Worm (Caenorhabditis elegans) whole organism, young adult: Measurements from ENCODE around the gene mig-14.

ENCODE experiments used
- B0035.1 ChIP-seq: sonication (generic microtip); optimal IDR thresholded peaks from 2 replicates; lab custom pipeline; 2016; ENCODE audit warnings: missing genetic modification characterization, mild to moderate bottlenecking, missing compliant biosample characterization, missing genotype, missing genetic modification reagents
- B0261.1 ChIP-seq: sonication (generic microtip); optimal IDR thresholded peaks from 2 replicates; lab custom pipeline; 2016; ENCODE audit warnings: mild to moderate bottlenecking, missing genetic modification characterization, moderate library complexity, missing compliant biosample characterization
- B0336.3 ChIP-seq: fragments of 200-800 bp; sonication (Bioruptor generic); IDR thresholded peaks from 2 replicates; pipeline ENCODE4 v1.3.6; 2022; ENCODE audit warnings: missing genetic modification characterization, missing compliant biosample characterization
- C17E4.6 ChIP-seq: fragments of 200-800 bp; sonication (Bioruptor generic); IDR thresholded peaks from 2 replicates; pipeline ENCODE4 v1.3.6; 2022; ENCODE audit warnings: missing genetic modification reagents, missing genetic modification characterization, missing compliant biosample characterization
- D2030.7 ChIP-seq: fragments of 200-800 bp; sonication (Bioruptor generic); IDR thresholded peaks from 2 replicates; pipeline ENCODE4 v1.3.6; 2022; ENCODE audit warnings: missing genetic modification reagents, missing genetic modification characterization, missing compliant biosample characterization
- F57A8.1 ChIP-seq: fragments of 200-800 bp; sonication (Bioruptor generic); optimal IDR thresholded peaks from 2 replicates; lab custom pipeline; 2018; ENCODE audit warnings: mild to moderate bottlenecking, missing genetic modification characterization, moderate library complexity, missing compliant biosample characterization
- K11D2.4 ChIP-seq: fragments of 200-800 bp; sonication (Bioruptor generic); IDR thresholded peaks from 2 replicates; pipeline ENCODE4 v1.3.6; 2022; ENCODE audit warnings: missing genetic modification reagents, missing genetic modification characterization, missing compliant biosample characterization
- T07F8.4 ChIP-seq: sonication (generic microtip); optimal IDR thresholded peaks from 2 replicates; lab custom pipeline; 2016; ENCODE audit warnings: mild to moderate bottlenecking, missing genetic modification characterization, moderate library complexity, missing compliant biosample characterization
- Y67H2A.10 ChIP-seq: fragments of 200-800 bp; sonication (Bioruptor generic); conservative IDR thresholded peaks from 2 replicates; pipeline ENCODE4 v1.3.6; 2022; ENCODE audit warnings: missing genetic modification reagents, missing genetic modification characterization, missing compliant biosample characterization
- ama-1 ChIP-seq, 3 experiments: fragments of 150-350 bp in 1 of 3; sonication (generic microtip) in 2 of 3; optimal IDR thresholded peaks; 2 replicates each; lab custom pipeline; 2014 to 2018; ENCODE audit warnings: missing biosample characterization in 2 of 3, missing genetic modification characterization in 2 of 3, missing genetic modification reagents in 2 of 3
- aptf-2 ChIP-seq: fragments of 200-800 bp; sonication (Bioruptor generic); conservative IDR thresholded peaks from 2 replicates; pipeline ENCODE4 v1.3.6; 2022; ENCODE audit warnings: missing genetic modification reagents, missing genetic modification characterization, missing compliant biosample characterization
- aptf-3 ChIP-seq: fragments of 200-800 bp; sonication (Bioruptor generic); IDR thresholded peaks from 2 replicates; pipeline ENCODE4 v1.3.6; 2022; ENCODE audit warnings: missing genetic modification characterization, missing compliant biosample characterization
- attf-3 ChIP-seq: fragments of 200-800 bp; sonication (Bioruptor generic); conservative IDR thresholded peaks from 2 replicates; pipeline ENCODE4 v1.3.6; 2022; ENCODE audit warnings: missing genetic modification reagents, missing genetic modification characterization, missing compliant biosample characterization
- bed-1 ChIP-seq: fragments of 200-800 bp; sonication (Bioruptor generic); IDR thresholded peaks from 2 replicates; pipeline ENCODE4 v1.3.6; 2022; ENCODE audit warnings: missing genetic modification reagents, missing genetic modification characterization, missing compliant biosample characterization
- ccch-3 ChIP-seq: fragments of 200-800 bp; sonication (Bioruptor generic); optimal IDR thresholded peaks from 2 replicates; lab custom pipeline; 2018; ENCODE audit warnings: mild to moderate bottlenecking, missing genetic modification characterization, missing compliant biosample characterization
- cebp-1 ChIP-seq, 2 experiments: fragments of 200-800 bp in 1 of 2; sonication (Bioruptor generic) in 1 of 2; sonication (generic microtip) in 1 of 2; IDR thresholded peaks in 1 of 2; optimal IDR thresholded peaks in 1 of 2; 2 replicates each; pipeline versions ENCODE4 v1.3.6 to Lab custom; 2017 to 2022; ENCODE audit warnings: missing compliant biosample characterization in 2 of 2, missing genetic modification characterization in 2 of 2, mild to moderate bottlenecking in 1 of 2, missing genetic modification reagents in 1 of 2, moderate library complexity in 1 of 2
- ceh-100 ChIP-seq: fragments of 200-800 bp; sonication (Bioruptor generic); IDR thresholded peaks from 2 replicates; pipeline ENCODE4 v1.3.6; 2022; ENCODE audit warnings: missing genetic modification reagents, missing genetic modification characterization, missing compliant biosample characterization
- ceh-27 ChIP-seq: fragments of 200-800 bp; sonication (Bioruptor generic); optimal IDR thresholded peaks from 2 replicates; lab custom pipeline; 2018; ENCODE audit warnings: mild to moderate bottlenecking, missing genetic modification characterization, moderate library complexity, missing compliant biosample characterization
- ceh-79 ChIP-seq: sonication (generic microtip); optimal IDR thresholded peaks from 2 replicates; lab custom pipeline; 2017; ENCODE audit warnings: mild to moderate bottlenecking, missing genetic modification characterization, missing compliant biosample characterization
- ceh-91 ChIP-seq: fragments of 200-800 bp; sonication (Bioruptor generic); IDR thresholded peaks from 2 replicates; pipeline ENCODE4 v1.3.6; 2022; ENCODE audit warnings: missing genetic modification reagents, missing genetic modification characterization, missing compliant biosample characterization
- chd-7 ChIP-seq: sonication (generic microtip); optimal IDR thresholded peaks from 2 replicates; lab custom pipeline; 2016; ENCODE audit warnings: mild to moderate bottlenecking, missing genetic modification characterization, moderate library complexity, missing compliant biosample characterization
- dox-1 ChIP-seq: fragments of 200-800 bp; sonication (Bioruptor generic); IDR thresholded peaks from 2 replicates; pipeline ENCODE4 v1.3.6; 2022; ENCODE audit warnings: missing genetic modification reagents, missing genetic modification characterization, missing compliant biosample characterization
- dpl-1 ChIP-seq: fragments of 150-350 bp; optimal IDR thresholded peaks from 2 replicates; lab custom pipeline; 2014; ENCODE audit warnings: missing biosample characterization, missing genetic modification reagents, missing genetic modification characterization
- efl-1 ChIP-seq: fragments of 150-350 bp; optimal IDR thresholded peaks from 2 replicates; lab custom pipeline; 2014; ENCODE audit warnings: missing biosample characterization, missing genetic modification reagents, missing genetic modification characterization
- egl-44 ChIP-seq: fragments of 200-800 bp; sonication (Bioruptor generic); IDR thresholded peaks from 2 replicates; pipeline ENCODE4 v1.3.6; 2022; ENCODE audit warnings: missing genetic modification reagents, missing genetic modification characterization, missing compliant biosample characterization
- egrh-3 ChIP-seq: fragments of 200-800 bp; sonication (Bioruptor generic); IDR thresholded peaks from 2 replicates; pipeline ENCODE4 v1.3.6; 2022; ENCODE audit warnings: missing genetic modification reagents, missing genetic modification characterization, missing compliant biosample characterization
- ekl-4 ChIP-seq: fragments of 200-800 bp; sonication (Bioruptor generic); IDR thresholded peaks from 2 replicates; pipeline ENCODE4 v1.3.6; 2022; ENCODE audit warnings: missing genetic modification reagents, missing genetic modification characterization, missing compliant biosample characterization
- fkh-3 ChIP-seq: sonication (generic microtip); optimal IDR thresholded peaks from 2 replicates; lab custom pipeline; 2016; ENCODE audit warnings: mild to moderate bottlenecking, missing genetic modification characterization, missing compliant biosample characterization
- hlh-12 ChIP-seq: sonication (generic microtip); optimal IDR thresholded peaks from 2 replicates; lab custom pipeline; 2016; ENCODE audit warnings: missing genetic modification characterization, missing compliant biosample characterization
- lin-54 ChIP-seq: fragments of 200-800 bp; sonication (Bioruptor generic); optimal IDR thresholded peaks from 2 replicates; lab custom pipeline; 2018; ENCODE audit warnings: mild to moderate bottlenecking, missing genetic modification characterization, missing compliant biosample characterization
- lir-1 ChIP-seq: fragments of 200-800 bp; sonication (Bioruptor generic); conservative IDR thresholded peaks from 2 replicates; pipeline ENCODE4 v1.3.6; 2022; ENCODE audit warnings: missing genetic modification reagents, missing genetic modification characterization, missing compliant biosample characterization
- madf-3 ChIP-seq: fragments of 200-800 bp; sonication (Bioruptor generic); IDR thresholded peaks from 2 replicates; pipeline ENCODE4 v1.3.6; 2022; ENCODE audit warnings: missing genetic modification reagents, missing genetic modification characterization, missing compliant biosample characterization
- madf-6 ChIP-seq: fragments of 200-800 bp; sonication (Bioruptor generic); IDR thresholded peaks from 2 replicates; pipeline ENCODE4 v1.3.6; 2022; ENCODE audit warnings: missing genetic modification reagents, missing genetic modification characterization, missing compliant biosample characterization
- mel-28 ChIP-seq: sonication (generic microtip); optimal IDR thresholded peaks from 2 replicates; lab custom pipeline; 2016; ENCODE audit warnings: borderline replicate concordance, mild to moderate bottlenecking, missing genetic modification characterization, missing compliant biosample characterization
- nfya-1 ChIP-seq: sonication (generic microtip); optimal IDR thresholded peaks from 2 replicates; lab custom pipeline; 2017; ENCODE audit warnings: antibody characterized with exemption, missing compliant biosample characterization, missing genetic modification characterization, borderline replicate concordance; ENCODE audit not compliant: insufficient read depth
- nhr-120 ChIP-seq: fragments of 200-800 bp; sonication (Bioruptor generic); IDR thresholded peaks from 2 replicates; pipeline ENCODE4 v1.3.6; 2022; ENCODE audit warnings: missing genetic modification characterization, missing compliant biosample characterization
- nhr-179 ChIP-seq: sonication (generic microtip); optimal IDR thresholded peaks from 2 replicates; lab custom pipeline; 2016; ENCODE audit warnings: mild to moderate bottlenecking, missing genetic modification characterization, missing compliant biosample characterization
- rec-8 ChIP-seq, 2 experiments: sonication (generic microtip); optimal IDR thresholded peaks; 2 replicates each; lab custom pipeline; 2016; ENCODE audit warnings: mild to moderate bottlenecking in 2 of 2, missing genetic modification characterization in 2 of 2, missing genetic modification reagents in 2 of 2, missing genotype in 2 of 2, missing biosample characterization in 1 of 2, missing compliant biosample characterization in 1 of 2, moderate library complexity in 1 of 2
- snpc-3.4 ChIP-seq: sonication (generic microtip); optimal IDR thresholded peaks from 2 replicates; lab custom pipeline; 2017; ENCODE audit warnings: missing genetic modification characterization, mild to moderate bottlenecking, missing compliant biosample characterization, antibody characterized with exemption, moderate library complexity, missing genotype, missing genetic modification reagents
- tbx-9 ChIP-seq: sonication (generic microtip); optimal IDR thresholded peaks from 2 replicates; lab custom pipeline; 2016; ENCODE audit warnings: borderline replicate concordance, missing genetic modification characterization, inconsistent platforms, missing compliant biosample characterization
- unc-62 ChIP-seq: fragments of 150-350 bp; optimal IDR thresholded peaks from 2 replicates; lab custom pipeline; 2014; ENCODE audit warnings: missing biosample characterization, missing genetic modification reagents, missing genetic modification characterization
- xnd-1 ChIP-seq: sonication (generic microtip); optimal IDR thresholded peaks from 2 replicates; lab custom pipeline; 2016; ENCODE audit warnings: missing genotype, missing genetic modification reagents, missing genetic modification characterization, missing compliant biosample characterization
- zim-3 ChIP-seq: sonication (generic microtip); optimal IDR thresholded peaks from 2 replicates; lab custom pipeline; 2017; ENCODE audit warnings: mild to moderate bottlenecking, missing genetic modification characterization, moderate library complexity, missing compliant biosample characterization
- ztf-25 ChIP-seq: fragments of 200-800 bp; sonication (Bioruptor generic); IDR thresholded peaks from 2 replicates; pipeline ENCODE4 v1.3.6; 2022; ENCODE audit warnings: missing genetic modification reagents, missing genetic modification characterization, missing compliant biosample characterization
- ztf-28 ChIP-seq: fragments of 200-800 bp; sonication (Bioruptor generic); IDR thresholded peaks from 2 replicates; pipeline ENCODE4 v1.3.6; 2022; ENCODE audit warnings: missing genetic modification reagents, missing genetic modification characterization, missing compliant biosample characterization
- ztf-3 ChIP-seq: fragments of 200-800 bp; sonication (Bioruptor generic); optimal IDR thresholded peaks from 2 replicates; lab custom pipeline; 2018; ENCODE audit warnings: mild to moderate bottlenecking, missing genetic modification characterization, missing compliant biosample characterization

Gene mig-14

ce11 chrII:13722763-13723162, 18.8 kb upstream of the mig-14 start, which contains the start of gene Y54G9A.5 (continued):
- TF ChIP-seq ekl-4 (no peak), zim-3 (no peak), chd-7 (tag; lab: Kevin White, UChicago) (no peak), xnd-1 (tag; lab: Kevin White, UChicago) (peak; percentile 6), ceh-91 (GFP tag; lab: Robert Waterston, UW) (peak; percentile 73), dpl-1 (GFP tag; lab: Kevin White, UChicago) (peak; percentile 66), dox-1 (GFP tag; lab: Robert Waterston, UW) (peak; percentile 78), ztf-3 (GFP tag; lab: Kevin White, UChicago) (no peak), madf-3 (GFP tag; lab: Robert Waterston, UW) (peak; percentile 53; the same call in 1 of the 2 replicates), lin-54 (peak; percentile 77), lir-1 (GFP tag; lab: Robert Waterston, UW) (no peak), egrh-3 (no peak), ccch-3 (GFP tag; lab: Kevin White, UChicago) (no peak), mel-28 (tag; lab: Kevin White, UChicago) (no peak), ama-1 (optimal IDR thresholded peaks at IDR 0.05; lab: Kevin White, UChicago) (no peak), ama-1 (GFP tag; optimal IDR thresholded peaks at IDR 0.05; lab: Kevin White, UChicago) (no peak), egl-44 (GFP tag; lab: Robert Waterston, UW) (no peak), nfya-1 (tag; lab: Kevin White, UChicago) (no peak), Y67H2A.10 (GFP tag; lab: Robert Waterston, UW) (0 out of 2 replicates have a peak, but pooled peaks have one; percentile 40), efl-1 (GFP tag; lab: Kevin White, UChicago) (peak; percentile 85), tbx-9 (tag; lab: Kevin White, UChicago) (no peak), attf-3 (peak; percentile 56; the same call in 1 of the 2 replicates), K11D2.4 (GFP tag; lab: Robert Waterston, UW) (no peak), unc-62 (GFP tag; lab: Kevin White, UChicago) (no peak), ceh-79 (tag; lab: Kevin White, UChicago) (no peak), D2030.7 (GFP tag; lab: Robert Waterston, UW) (peak; percentile 85), madf-6 (GFP tag; lab: Robert Waterston, UW) (peak; percentile 76), B0261.1 (tag; lab: Kevin White, UChicago) (no peak), cebp-1 (GFP tag; IDR thresholded peaks at IDR 0.05; lab: Robert Waterston, UW) (no peak), cebp-1 (tag; optimal IDR thresholded peaks at IDR 0.05; lab: Kevin White, UChicago) (peak; percentile 8), ceh-100 (peak; percentile 96)

- TF ChIP-seq C17E4.6 (GFP tag; lab: Robert Waterston, UW) (no peak), aptf-3 (GFP tag; lab: Robert Waterston, UW) (no peak), ceh-27 (GFP tag; lab: Kevin White, UChicago) (no peak), xnd-1 (tag; lab: Kevin White, UChicago) (no peak), nhr-120 (no peak), rec-8 (tag; optimal IDR thresholded peaks at IDR 0.05; lab: Kevin White, UChicago) (no peak), snpc-3.4 (tag; lab: Kevin White, UChicago) (no peak), T07F8.4 (no peak), bed-1 (GFP tag; lab: Robert Waterston, UW) (no peak), B0336.3 (peak; percentile 53; the same call in 1 of the 2 replicates), ztf-25 (GFP tag; lab: Robert Waterston, UW) (no peak; the same call in 1 of the 2 replicates), lir-1 (GFP tag; lab: Robert Waterston, UW) (no peak), aptf-2 (no peak), fkh-3 (tag; lab: Kevin White, UChicago) (no peak), zim-3 (no peak), B0035.1 (no peak), ztf-3 (GFP tag; lab: Kevin White, UChicago) (no peak), ztf-28 (GFP tag; lab: Robert Waterston, UW) (0 out of 2 replicates have a peak, but pooled peaks have one; percentile 60), ccch-3 (GFP tag; lab: Kevin White, UChicago) (no peak), B0261.1 (tag; lab: Kevin White, UChicago) (no peak), hlh-12 (tag; lab: Kevin White, UChicago) (no peak), nhr-179 (tag; lab: Kevin White, UChicago) (no peak), mel-28 (tag; lab: Kevin White, UChicago) (no peak), ama-1 (optimal IDR thresholded peaks at IDR 0.05; lab: Kevin White, UChicago) (no peak), ama-1 (GFP tag; optimal IDR thresholded peaks at IDR 0.05; lab: Kevin White, UChicago) (no peak), F57A8.1 (no peak)
Measured at ce11 chrII:13723754-13724153, 17.8 kb upstream of the mig-14 start.
